Worm (Caenorhabditis elegans) whole organism, early embryonic: ENCODE results near the gene tab-1.

Experiments
- ama-1 ChIP-seq: fragments of 150-350 bp; optimal IDR thresholded peaks from 2 replicates; lab custom pipeline; 2014
- ets-7 ChIP-seq: sonication (generic microtip); optimal IDR thresholded peaks from 2 replicates; lab custom pipeline; 2016; ENCODE audit warnings: missing genotype, missing genetic modification characterization, missing compliant biosample characterization
- hmbx-1 ChIP-seq: sonication (generic microtip); optimal IDR thresholded peaks from 2 replicates; lab custom pipeline; 2016; ENCODE audit warnings: mild to moderate bottlenecking, missing genetic modification characterization, missing compliant biosample characterization
- hmg-4 ChIP-seq: fragments of 200-800 bp; sonication (Bioruptor generic); optimal IDR thresholded peaks from 2 replicates; lab custom pipeline; 2018; ENCODE audit warnings: mild to moderate bottlenecking, missing genetic modification characterization, missing compliant biosample characterization
- hnd-1 ChIP-seq: sonication (generic microtip); optimal IDR thresholded peaks from 2 replicates; lab custom pipeline; 2016; ENCODE audit warnings: missing genetic modification characterization, missing compliant biosample characterization
- pes-1 ChIP-seq: fragments of 200-800 bp; sonication (Bioruptor generic); IDR thresholded peaks from 2 replicates; pipeline ENCODE4 v1.3.6; 2022; ENCODE audit warnings: missing genetic modification reagents, missing genetic modification characterization, missing compliant biosample characterization

DNA sequence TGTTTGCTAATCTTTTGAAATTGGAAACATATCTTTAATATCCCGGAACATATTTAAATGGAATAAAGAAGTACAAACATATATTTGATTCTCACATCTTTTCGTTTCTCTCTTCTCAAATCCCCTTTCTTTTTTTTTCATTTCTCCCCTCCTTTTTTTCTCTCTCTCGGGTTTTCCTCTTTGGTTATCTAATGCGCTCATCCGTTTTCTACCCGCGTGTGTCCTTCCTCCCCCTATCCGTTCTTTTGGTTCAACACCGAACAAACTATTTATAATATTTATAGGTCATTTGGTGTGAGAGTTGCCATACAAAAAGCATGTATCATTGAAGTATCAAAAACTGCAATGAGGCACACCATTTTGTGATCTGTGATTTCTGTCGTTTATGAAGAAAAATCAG lies 20.8 kb downstream of the tab-1 start:
- no peak for TF ChIP-seq ama-1 (lab: Kevin White, UChicago)
- no peak for TF ChIP-seq hmg-4 (GFP tag; lab: Kevin White, UChicago)
- no peak for TF ChIP-seq hmbx-1 (tag; lab: Kevin White, UChicago)
- TF ChIP-seq pes-1 (GFP tag; lab: Robert Waterston, UW), result no peak
- TF ChIP-seq hnd-1 (tag; lab: Kevin White, UChicago), result no peak
- TF ChIP-seq ets-7 (tag; lab: Kevin White, UChicago), result no peak
